Worm (Caenorhabditis elegans) whole organism, early embryonic: Measurements from ENCODE around the gene K12H6.2.

Experiments
- ama-1 ChIP-seq: fragments of 150-350 bp; optimal IDR thresholded peaks from 2 replicates; lab custom pipeline; 2014
- ceh-13 ChIP-seq: fragments of 200-800 bp; sonication (Bioruptor generic); optimal IDR thresholded peaks from 2 replicates; lab custom pipeline; 2018; ENCODE audit warnings: mild to moderate bottlenecking, missing genetic modification characterization, missing compliant biosample characterization
- flt-1 ChIP-seq: fragments of 200-800 bp; sonication (Bioruptor generic); IDR thresholded peaks from 2 replicates; pipeline ENCODE4 v1.3.6; 2022; ENCODE audit warnings: missing genetic modification characterization, missing compliant biosample characterization
- hmbx-1 ChIP-seq: sonication (generic microtip); optimal IDR thresholded peaks from 2 replicates; lab custom pipeline; 2016; ENCODE audit warnings: mild to moderate bottlenecking, missing genetic modification characterization, missing compliant biosample characterization
- tra-4 ChIP-seq: sonication (generic microtip); optimal IDR thresholded peaks from 2 replicates; lab custom pipeline; 2017; ENCODE audit warnings: missing genetic modification characterization, missing compliant biosample characterization

DNA sequence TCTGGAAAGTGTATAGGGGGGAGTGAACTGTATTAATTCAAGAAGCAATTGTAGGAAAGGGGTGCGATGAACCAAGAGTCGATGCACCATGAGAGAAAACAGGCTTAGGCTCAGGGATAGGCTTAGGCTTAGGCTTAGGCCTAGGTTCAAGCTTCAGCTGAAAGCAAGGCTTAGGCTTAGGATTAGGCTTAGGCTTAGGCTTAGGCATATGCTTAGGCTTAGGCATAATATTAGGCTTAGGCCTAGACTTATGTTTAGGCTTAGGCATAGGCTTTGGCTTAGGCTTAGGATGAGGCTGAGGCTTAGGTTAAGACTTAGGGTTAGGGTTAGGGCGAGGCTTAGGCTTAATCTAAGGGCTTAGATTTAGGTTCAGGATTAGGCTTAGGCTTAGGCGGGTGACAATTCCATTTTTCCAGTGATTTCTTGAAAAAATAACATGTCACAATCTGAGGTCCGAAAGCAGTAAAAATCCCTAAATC lies 47.3 kb upstream of the K12H6.2 start:
- TF ChIP-seq hmbx-1 (tag; lab: Kevin White, UChicago) (no peak), flt-1 (GFP tag; lab: Robert Waterston, UW) (no peak), ama-1 (no peak), tra-4 (no peak), ceh-13 (GFP tag; lab: Kevin White, UChicago) (no peak)
